Fruit fly (Drosophila melanogaster) whole organism, pupa: Measurements from ENCODE around the gene PIG-T.
A peak's percentile ranks its signal among the peaks of the same experiment; 100 is the strongest.

Experiments
- CG10348 ChIP-seq: fragments of 200-800 bp; sonication (Bioruptor generic); IDR thresholded peaks from 2 replicates; pipeline ENCODE4 v1.3.6; 2022; ENCODE audit warnings: missing biosample characterization, missing genetic modification characterization
- CG12605 ChIP-seq: fragments of 200-800 bp; sonication (Bioruptor generic); IDR thresholded peaks from 2 replicates; pipeline ENCODE4 v1.3.6; 2022; ENCODE audit warnings: missing biosample characterization, missing genetic modification characterization
- CG13204 ChIP-seq: fragments of 200-800 bp; sonication (Bioruptor generic); optimal IDR thresholded peaks from 2 replicates; lab custom pipeline; 2018; ENCODE audit warnings: missing biosample characterization, mild to moderate bottlenecking, missing genetic modification characterization, moderate library complexity
- CG14655 ChIP-seq: fragments of 200-800 bp; sonication (Bioruptor generic); optimal IDR thresholded peaks from 3 replicates; lab custom pipeline; 2017; ENCODE audit warnings: mild to moderate bottlenecking, missing biosample characterization, missing genetic modification reagents, missing genetic modification characterization
- CG15710 ChIP-seq: fragments of 200-800 bp; sonication (Bioruptor generic); optimal IDR thresholded peaks from 2 replicates; lab custom pipeline; 2018; ENCODE audit warnings: missing biosample characterization, mild to moderate bottlenecking, missing genetic modification characterization, moderate library complexity
- CG17806 ChIP-seq: fragments of 200-800 bp; sonication (Bioruptor generic); optimal IDR thresholded peaks from 2 replicates; lab custom pipeline; 2018; ENCODE audit warnings: missing biosample characterization, mild to moderate bottlenecking, missing genetic modification characterization, moderate library complexity
- CG32121 ChIP-seq: fragments of 200-800 bp; sonication (Bioruptor generic); IDR thresholded peaks from 2 replicates; pipeline ENCODE4 v1.3.6; 2022; ENCODE audit warnings: missing biosample characterization, missing genetic modification characterization
- CG34367 ChIP-seq: fragments of 200-800 bp; sonication (Bioruptor generic); optimal IDR thresholded peaks from 2 replicates; lab custom pipeline; 2018; ENCODE audit warnings: missing biosample characterization, mild to moderate bottlenecking, missing genetic modification characterization
- CG4496 ChIP-seq: fragments of 200-800 bp; sonication (Bioruptor generic); IDR thresholded peaks from 3 replicates; pipeline ENCODE4 v1.3.6; 2022; ENCODE audit warnings: missing biosample characterization, missing genetic modification characterization
- CG8159 ChIP-seq: fragments of 200-800 bp; sonication (Bioruptor generic); optimal IDR thresholded peaks from 3 replicates; lab custom pipeline; 2018; ENCODE audit warnings: missing biosample characterization, mild to moderate bottlenecking, missing genetic modification characterization, moderate library complexity
- CG8301 ChIP-seq: fragments of 200-800 bp; sonication (Bioruptor generic); optimal IDR thresholded peaks from 2 replicates; lab custom pipeline; 2018; ENCODE audit warnings: missing biosample characterization, mild to moderate bottlenecking, missing genetic modification characterization
- CG9948 ChIP-seq: fragments of 200-800 bp; sonication (Bioruptor generic); optimal IDR thresholded peaks from 2 replicates; lab custom pipeline; 2018; ENCODE audit warnings: missing biosample characterization, mild to moderate bottlenecking, missing genetic modification characterization, moderate library complexity
- D1 ChIP-seq: fragments of 200-800 bp; sonication (Bioruptor generic); optimal IDR thresholded peaks from 2 replicates; lab custom pipeline; 2018; ENCODE audit warnings: missing biosample characterization, mild to moderate bottlenecking, missing genetic modification characterization, moderate library complexity
- EcR ChIP-seq: fragments of 200-800 bp; sonication (Bioruptor generic); optimal IDR thresholded peaks from 3 replicates; lab custom pipeline; 2019; ENCODE audit warnings: missing biosample characterization, missing genetic modification characterization, mild to moderate bottlenecking, moderate library complexity, missing genetic modification reagents
- Ets98B ChIP-seq: fragments of 200-800 bp; sonication (Bioruptor generic); IDR thresholded peaks from 2 replicates; pipeline ENCODE4 v1.3.6; 2022; ENCODE audit warnings: missing biosample characterization, missing genetic modification characterization
- Pif1A ChIP-seq: fragments of 200-800 bp; sonication (Bioruptor generic); optimal IDR thresholded peaks from 3 replicates; lab custom pipeline; 2016; ENCODE audit warnings: missing biosample characterization, missing genetic modification characterization
- Pif1B ChIP-seq: fragments of 200-800 bp; sonication (Bioruptor generic); optimal IDR thresholded peaks from 3 replicates; lab custom pipeline; 2016; ENCODE audit warnings: missing biosample characterization, missing genetic modification characterization
- Snoo ChIP-seq: fragments of 200-800 bp; sonication (Bioruptor generic); optimal IDR thresholded peaks from 3 replicates; lab custom pipeline; 2017; ENCODE audit warnings: missing biosample characterization, mild to moderate bottlenecking, missing genetic modification characterization, inconsistent platforms
- fd96Ca ChIP-seq: fragments of 200-800 bp; sonication (Bioruptor generic); IDR thresholded peaks from 3 replicates; pipeline ENCODE4 v1.3.6; 2022; ENCODE audit warnings: missing biosample characterization, missing genetic modification characterization
- gl ChIP-seq: fragments of 200-800 bp; sonication (Bioruptor generic); optimal IDR thresholded peaks from 2 replicates; lab custom pipeline; 2018; ENCODE audit warnings: missing biosample characterization, mild to moderate bottlenecking, missing genetic modification characterization
- rn ChIP-seq: fragments of 200-800 bp; sonication (Bioruptor generic); IDR thresholded peaks from 2 replicates; pipeline ENCODE4 v1.3.6; 2022; ENCODE audit warnings: missing biosample characterization, missing genetic modification characterization

PIG-T gene

DNA sequence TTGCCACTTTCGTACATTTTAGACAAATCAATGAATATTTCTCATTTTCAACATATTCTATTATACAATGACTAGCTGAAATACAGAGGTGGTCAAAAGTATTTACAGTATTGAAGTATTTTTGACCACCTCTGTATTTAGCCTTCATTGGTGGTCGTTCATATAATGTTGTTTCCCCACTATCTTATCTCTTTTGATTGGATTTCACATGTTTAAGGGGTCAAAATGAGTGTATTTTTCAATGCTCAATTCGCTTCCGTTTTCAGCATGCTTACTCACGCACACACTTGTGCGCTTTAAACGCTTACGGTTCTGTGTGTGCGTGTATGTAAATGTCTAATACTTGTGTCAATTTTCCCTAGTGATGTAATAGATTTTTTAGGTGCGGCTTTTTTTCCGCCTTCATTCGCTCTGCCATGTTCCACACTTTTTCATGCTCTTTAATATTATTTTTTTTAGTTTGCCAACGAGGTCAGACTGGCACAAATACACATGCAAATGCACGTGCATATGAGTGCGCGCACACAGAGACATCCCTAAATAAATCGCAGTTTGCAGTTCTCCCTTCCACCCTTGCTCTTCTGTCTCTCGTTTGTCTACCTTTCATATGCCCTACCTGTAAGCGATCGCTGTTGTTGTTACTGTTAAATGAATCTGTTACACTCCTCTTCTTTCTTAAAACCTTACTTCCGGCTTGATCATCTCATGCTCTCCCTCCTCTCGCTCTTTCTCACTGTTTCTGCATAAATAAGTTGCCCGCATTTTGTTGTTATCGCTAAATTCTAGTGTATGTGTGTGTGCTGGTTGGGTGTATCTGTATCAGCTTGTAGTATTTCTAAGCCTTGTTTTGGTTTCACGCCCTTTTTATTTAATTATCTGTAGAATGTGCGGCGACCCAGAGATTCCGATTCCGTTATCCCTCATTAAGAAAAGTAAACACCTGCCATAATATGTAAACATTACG lies 5.4 kb upstream of the PIG-T start:
- no peak for TF ChIP-seq Snoo
- TF ChIP-seq Pif1A (GFP tag; lab: Kevin White, UChicago), result no peak
- no peak for TF ChIP-seq rn (GFP tag; lab: Robert Waterston, UW)
- no peak for TF ChIP-seq CG9948
- no peak for TF ChIP-seq D1
- no peak for TF ChIP-seq CG17806 (tag; lab: Kevin White, UChicago)
- TF ChIP-seq CG4496 (GFP tag; lab: Robert Waterston, UW), result 0 out of 3 replicates have a peak, but pooled peaks have one; percentile 17
- no peak for TF ChIP-seq Pif1B (GFP tag; lab: Kevin White, UChicago)
- no peak for TF ChIP-seq CG13204 (GFP tag; lab: Kevin White, UChicago)
- TF ChIP-seq CG15710, result no peak
- no peak for TF ChIP-seq CG8301 (tag; lab: Kevin White, UChicago)
- TF ChIP-seq CG8159 (tag; lab: Kevin White, UChicago), result no peak
- TF ChIP-seq Ets98B (GFP tag; lab: Robert Waterston, UW), result peak; percentile 26; the same call in 1 of the 2 replicates
- TF ChIP-seq CG10348 (GFP tag; lab: Robert Waterston, UW), result no peak
- no peak for TF ChIP-seq CG32121 (GFP tag; lab: Robert Waterston, UW)
- no peak for TF ChIP-seq CG12605
- peak; percentile 23 for TF ChIP-seq EcR
- TF ChIP-seq CG34367, result no peak
- TF ChIP-seq CG14655 (GFP tag; lab: Kevin White, UChicago), result no peak
- no peak for TF ChIP-seq gl
- TF ChIP-seq fd96Ca (GFP tag; lab: Robert Waterston, UW), result 0 out of 3 replicates have a peak, but pooled peaks have one; percentile 13

DNA sequence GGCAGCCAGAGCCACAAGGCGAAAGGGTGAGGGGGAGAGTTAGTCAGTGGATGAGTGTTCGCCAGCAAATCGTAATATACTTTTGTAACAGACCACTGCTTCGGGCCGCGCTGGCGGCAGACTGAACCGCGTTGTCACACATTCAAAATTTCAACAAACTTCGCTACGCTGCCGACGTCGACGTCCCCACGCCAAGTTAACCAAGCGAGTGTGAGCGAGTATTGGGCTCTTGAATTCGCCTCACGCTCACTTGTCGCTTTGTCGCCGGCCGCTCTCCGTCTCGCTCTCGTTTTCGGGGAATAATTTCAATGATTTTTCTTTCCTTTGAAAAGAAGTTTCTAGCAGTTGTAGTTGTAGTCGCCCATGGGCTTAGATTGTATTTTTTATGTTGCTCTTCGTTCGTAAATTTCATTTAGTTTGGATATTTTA lies 4.5 kb upstream of the PIG-T start, which contains the start of gene lawc:
TSS of gene lawc (minus strand) at position 127 of the 429 bp plus-strand sequence.
- TF ChIP-seq gl, result no peak
- peak; percentile 90 for TF ChIP-seq CG12605
- TF ChIP-seq Pif1A (GFP tag; lab: Kevin White, UChicago), result peak; percentile 32
- no peak for TF ChIP-seq rn (GFP tag; lab: Robert Waterston, UW)
- TF ChIP-seq Ets98B (GFP tag; lab: Robert Waterston, UW), result peak; percentile 96
- TF ChIP-seq CG13204 (GFP tag; lab: Kevin White, UChicago), result peak; percentile 59
- TF ChIP-seq CG32121 (GFP tag; lab: Robert Waterston, UW), result peak; percentile 94
- peak; percentile 83 for TF ChIP-seq CG4496 (GFP tag; lab: Robert Waterston, UW)
- TF ChIP-seq Pif1B (GFP tag; lab: Kevin White, UChicago), result peak; percentile 37
- TF ChIP-seq CG15710, result peak; percentile 0
- TF ChIP-seq Snoo, result peak; percentile 25
- TF ChIP-seq CG34367, result no peak
- TF ChIP-seq CG10348 (GFP tag; lab: Robert Waterston, UW), result no peak
- peak; percentile 93 for TF ChIP-seq fd96Ca (GFP tag; lab: Robert Waterston, UW)
- peak; percentile 21 for TF ChIP-seq EcR
- TF ChIP-seq CG8159 (tag; lab: Kevin White, UChicago), result no peak
- no peak for TF ChIP-seq D1

DNA sequence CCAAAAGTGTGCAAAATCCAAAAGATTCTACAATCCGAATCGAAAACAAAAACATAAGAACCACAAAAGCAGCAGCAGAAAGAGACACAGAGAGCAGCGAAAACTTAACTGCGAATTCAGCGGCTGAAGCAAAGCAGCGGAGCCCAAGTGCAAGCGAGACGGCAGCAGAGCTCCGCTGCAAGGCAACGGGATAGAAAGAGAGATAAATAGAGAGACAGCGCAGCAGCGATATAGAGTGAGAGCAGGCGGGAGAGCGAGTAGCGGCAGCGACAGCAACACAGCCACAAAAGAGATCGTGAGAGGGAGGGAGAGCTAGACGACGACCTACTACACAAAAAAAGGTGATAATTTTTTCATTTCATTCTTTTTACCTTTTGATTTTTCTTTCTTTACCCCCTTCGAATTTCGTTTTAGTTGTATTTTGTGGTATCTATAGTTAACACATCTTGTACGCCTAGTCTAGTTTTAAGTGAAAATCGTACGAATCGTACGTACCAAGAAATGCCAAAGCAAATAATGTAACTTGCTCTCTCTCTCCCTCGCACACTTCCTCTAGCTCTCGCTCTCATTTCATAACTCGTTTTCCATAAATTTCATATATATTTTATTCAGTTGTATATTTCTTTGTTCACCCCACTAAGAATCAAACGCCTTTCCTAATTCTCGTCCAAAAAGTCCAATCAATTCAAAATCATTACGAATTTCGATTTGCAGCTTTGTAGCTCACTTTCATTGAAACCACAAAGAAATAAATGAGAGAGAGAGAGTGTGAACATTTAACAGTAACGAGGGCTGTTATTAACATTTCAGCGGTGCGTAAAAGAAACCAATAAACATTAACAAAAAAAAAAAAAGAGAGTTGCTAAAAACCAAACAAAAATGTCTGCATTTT lies 3.5 kb upstream of the PIG-T start:
- no peak for TF ChIP-seq D1
- TF ChIP-seq CG4496 (GFP tag; lab: Robert Waterston, UW), result peak; percentile 91
- TF ChIP-seq CG15710, result no peak
- TF ChIP-seq CG9948, result no peak
- TF ChIP-seq CG8301 (tag; lab: Kevin White, UChicago), result no peak
- TF ChIP-seq CG13204 (GFP tag; lab: Kevin White, UChicago), result no peak
- no peak for TF ChIP-seq CG17806 (tag; lab: Kevin White, UChicago)
- peak; percentile 34 for TF ChIP-seq gl
- TF ChIP-seq CG10348 (GFP tag; lab: Robert Waterston, UW), result no peak
- peak; percentile 24 for TF ChIP-seq CG14655 (GFP tag; lab: Kevin White, UChicago)
- TF ChIP-seq Ets98B (GFP tag; lab: Robert Waterston, UW), result peak; percentile 94
- TF ChIP-seq CG8159 (tag; lab: Kevin White, UChicago), result peak; percentile 13
- peak; percentile 23 for TF ChIP-seq CG34367
- peak; percentile 37 for TF ChIP-seq Pif1B (GFP tag; lab: Kevin White, UChicago)
- TF ChIP-seq rn (GFP tag; lab: Robert Waterston, UW), result no peak
- TF ChIP-seq Pif1A (GFP tag; lab: Kevin White, UChicago), result peak; percentile 12
- peak; percentile 81 for TF ChIP-seq CG32121 (GFP tag; lab: Robert Waterston, UW)
- no peak for TF ChIP-seq EcR
- no peak for TF ChIP-seq Snoo
- TF ChIP-seq fd96Ca (GFP tag; lab: Robert Waterston, UW), result peak; percentile 95
- TF ChIP-seq CG12605, result peak; percentile 88

DNA sequence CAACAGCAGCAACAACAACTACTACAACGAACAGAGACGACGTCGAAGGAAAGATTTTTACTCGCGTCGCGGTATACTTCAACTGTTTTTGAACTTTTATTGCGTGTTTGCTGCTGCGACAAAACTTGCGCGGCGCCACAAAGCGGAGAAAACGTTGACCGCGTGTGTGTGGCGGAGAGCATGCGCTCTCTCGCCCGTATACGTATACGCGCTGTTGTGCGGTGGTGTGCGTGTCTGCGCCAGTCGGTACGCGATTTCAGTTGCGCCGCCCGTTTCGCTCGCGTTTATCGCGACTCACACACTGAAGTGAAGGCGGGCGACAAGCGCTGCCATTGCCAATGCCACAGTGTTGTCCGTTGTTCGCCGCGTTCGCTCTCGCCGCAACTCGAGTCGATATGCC lies 2.7 kb upstream of the PIG-T start:
- TF ChIP-seq CG4496 (GFP tag; lab: Robert Waterston, UW), result peak; percentile 95
- peak; percentile 62 for TF ChIP-seq EcR
- peak; percentile 60 for TF ChIP-seq Pif1B (GFP tag; lab: Kevin White, UChicago)
- TF ChIP-seq Ets98B (GFP tag; lab: Robert Waterston, UW), result peak; percentile 99
- no peak for TF ChIP-seq CG10348 (GFP tag; lab: Robert Waterston, UW)
- peak; percentile 99 for TF ChIP-seq fd96Ca (GFP tag; lab: Robert Waterston, UW)
- TF ChIP-seq CG32121 (GFP tag; lab: Robert Waterston, UW), result peak; percentile 99
- TF ChIP-seq CG17806 (tag; lab: Kevin White, UChicago), result no peak
- peak; percentile 51 for TF ChIP-seq gl
- TF ChIP-seq CG15710, result peak; percentile 48
- TF ChIP-seq Pif1A (GFP tag; lab: Kevin White, UChicago), result peak; percentile 14
- TF ChIP-seq CG13204 (GFP tag; lab: Kevin White, UChicago), result peak; percentile 81
- no peak for TF ChIP-seq D1
- peak; percentile 95 for TF ChIP-seq CG12605
- peak; percentile 58 for TF ChIP-seq Snoo
- TF ChIP-seq rn (GFP tag; lab: Robert Waterston, UW), result no peak
- no peak for TF ChIP-seq CG14655 (GFP tag; lab: Kevin White, UChicago)
- peak; percentile 57 for TF ChIP-seq CG8301 (tag; lab: Kevin White, UChicago)
- peak; percentile 5 for TF ChIP-seq CG9948
- TF ChIP-seq CG34367, result peak; percentile 14
- peak; percentile 34 for TF ChIP-seq CG8159 (tag; lab: Kevin White, UChicago)
- TF ChIP-seq, all 21 proteins: peak for 16
